Fruit fly (Drosophila melanogaster): ENCODE results near the gene CG32686.

DNA sequence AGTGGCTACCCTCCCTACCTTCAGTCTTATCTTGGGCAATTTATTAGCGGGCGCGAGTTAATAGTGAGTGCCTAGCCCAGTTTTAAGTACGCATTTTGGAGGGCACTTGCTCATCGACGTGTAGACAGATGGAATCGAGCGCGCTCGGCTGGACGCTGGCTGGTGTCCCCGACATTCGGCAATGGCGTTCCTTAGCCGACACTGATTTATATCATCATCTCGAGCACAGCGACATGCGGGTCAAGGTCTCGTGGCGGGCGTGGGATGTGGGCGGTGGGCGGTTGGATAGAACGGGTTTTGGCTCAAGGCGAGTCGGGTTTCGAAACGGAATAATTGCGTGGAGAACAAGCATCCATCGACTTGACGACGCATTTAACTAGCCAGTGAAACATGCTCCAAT lies 5.8 kb downstream of the CG32686 start:
- TF ChIP-seq gl (tag; optimal IDR thresholded peaks at IDR 0.05) = no peak
- no peak for TF ChIP-seq CG10348 (GFP tag; IDR thresholded peaks at IDR 0.05)
- no peak for TF ChIP-seq CG15710 (tag; optimal IDR thresholded peaks at IDR 0.05)
- no peak for TF ChIP-seq CG32121 (GFP tag; IDR thresholded peaks at IDR 0.05)
- TF ChIP-seq CG14655 (GFP tag; optimal IDR thresholded peaks at IDR 0.05) = no peak
- TF ChIP-seq rn (GFP tag; IDR thresholded peaks at IDR 0.05) = no peak
- TF ChIP-seq CG8301 (tag; optimal IDR thresholded peaks at IDR 0.05) = no peak
- no peak for TF ChIP-seq D1 (tag; optimal IDR thresholded peaks at IDR 0.05)
- no peak for TF ChIP-seq CG12605 (GFP tag; IDR thresholded peaks at IDR 0.05)
- TF ChIP-seq EcR (GFP tag; optimal IDR thresholded peaks at IDR 0.05) = no peak
- TF ChIP-seq Pif1A (GFP tag; optimal IDR thresholded peaks at IDR 0.05) = no peak
- TF ChIP-seq CG17806 (tag; optimal IDR thresholded peaks at IDR 0.05) = no peak

Measured in whole organism, pupa.